Worm (Caenorhabditis elegans) whole organism, L4 larva: ENCODE measurements around the gene add-1.

ENCODE experiments used
- F10B5.3 ChIP-seq: sonication (generic microtip); optimal IDR thresholded peaks from 2 replicates; lab custom pipeline; 2016; ENCODE audit warnings: mild to moderate bottlenecking, missing genetic modification characterization, missing compliant biosample characterization
- F26F4.8 ChIP-seq: fragments of 200-800 bp; sonication (Bioruptor generic); conservative IDR thresholded peaks from 2 replicates; pipeline ENCODE4 v1.3.6; 2022; ENCODE audit warnings: missing genetic modification characterization, missing compliant biosample characterization
- F44E2.7 ChIP-seq: fragments of 200-800 bp; sonication (Bioruptor generic); IDR thresholded peaks from 2 replicates; pipeline ENCODE4 v2.1.2; 2022; ENCODE audit warnings: missing genetic modification characterization, missing compliant biosample characterization
- F49E8.2 ChIP-seq: sonication (generic microtip); optimal IDR thresholded peaks from 2 replicates; lab custom pipeline; 2016; ENCODE audit warnings: missing compliant biosample characterization, mild to moderate bottlenecking, missing genetic modification characterization, borderline replicate concordance
- T20F7.1 ChIP-seq: fragments of 200-800 bp; sonication (Bioruptor generic); optimal IDR thresholded peaks from 2 replicates; lab custom pipeline; 2018; ENCODE audit warnings: mild to moderate bottlenecking, missing genetic modification characterization, missing compliant biosample characterization
- T26A8.4 ChIP-seq: fragments of 200-800 bp; sonication (Bioruptor generic); IDR thresholded peaks from 2 replicates; pipeline ENCODE4 v1.3.6; 2022; ENCODE audit warnings: missing genetic modification characterization, missing compliant biosample characterization
- Y105C5A.15 ChIP-seq: fragments of 200-800 bp; sonication (Bioruptor generic); IDR thresholded peaks from 2 replicates; pipeline ENCODE4 v1.3.6; 2022; ENCODE audit warnings: missing genetic modification characterization, missing compliant biosample characterization
- Y5F2A.4 ChIP-seq: fragments of 200-800 bp; sonication (Bioruptor generic); optimal IDR thresholded peaks from 2 replicates; lab custom pipeline; 2018; ENCODE audit warnings: mild to moderate bottlenecking, missing genetic modification characterization, missing compliant biosample characterization
- aly-2 ChIP-seq: sonication (generic microtip); optimal IDR thresholded peaks from 2 replicates; lab custom pipeline; 2018; ENCODE audit warnings: missing biosample characterization, missing genetic modification characterization
- ama-1 ChIP-seq: fragments of 150-350 bp; optimal IDR thresholded peaks from 2 replicates; lab custom pipeline; 2014; ENCODE audit warnings: inconsistent platforms, mixed read lengths
- ceh-32 ChIP-seq: sonication (generic microtip); optimal IDR thresholded peaks from 2 replicates; lab custom pipeline; 2016; ENCODE audit warnings: mild to moderate bottlenecking, missing genetic modification characterization, missing compliant biosample characterization; ENCODE audit not compliant: poor library complexity
- ceh-82 ChIP-seq: sonication (generic microtip); optimal IDR thresholded peaks from 2 replicates; lab custom pipeline; 2017; ENCODE audit warnings: missing biosample characterization, missing genetic modification characterization
- cey-2 ChIP-seq: sonication (generic microtip); optimal IDR thresholded peaks from 3 replicates; lab custom pipeline; 2017; ENCODE audit warnings: missing genetic modification characterization, mild to moderate bottlenecking, missing compliant biosample characterization, antibody characterized with exemption, borderline replicate concordance; ENCODE audit not compliant: insufficient read depth
- ctbp-1 ChIP-seq: fragments of 200-800 bp; sonication (Bioruptor generic); IDR thresholded peaks from 2 replicates; pipeline ENCODE4 v1.3.6; 2022; ENCODE audit warnings: missing genetic modification reagents, missing genetic modification characterization, missing compliant biosample characterization
- daf-12 ChIP-seq: fragments of 150-350 bp; optimal IDR thresholded peaks from 2 replicates; lab custom pipeline; 2014; ENCODE audit warnings: missing biosample characterization, missing genetic modification reagents, missing genetic modification characterization
- daf-8 ChIP-seq: fragments of 200-800 bp; sonication (Bioruptor generic); IDR thresholded peaks from 2 replicates; pipeline ENCODE4 v1.3.6; 2022; ENCODE audit warnings: missing genetic modification characterization, missing compliant biosample characterization
- dmd-6 ChIP-seq: fragments of 200-800 bp; sonication (Bioruptor generic); IDR thresholded peaks from 2 replicates; pipeline ENCODE4 v1.3.6; 2022; ENCODE audit warnings: missing genetic modification reagents, missing genetic modification characterization, missing compliant biosample characterization
- dmd-8 ChIP-seq: fragments of 200-800 bp; sonication (Bioruptor generic); IDR thresholded peaks from 2 replicates; pipeline ENCODE4 v1.3.6; 2022; ENCODE audit warnings: missing genetic modification characterization, missing compliant biosample characterization
- dve-1 ChIP-seq: sonication (generic microtip); optimal IDR thresholded peaks from 2 replicates; lab custom pipeline; 2017; ENCODE audit warnings: antibody characterized with exemption, mild to moderate bottlenecking, missing genetic modification characterization, missing compliant biosample characterization; ENCODE audit not compliant: insufficient read depth
- egl-27 ChIP-seq: sonication (generic microtip); optimal IDR thresholded peaks from 3 replicates; lab custom pipeline; 2017; ENCODE audit warnings: missing biosample characterization, missing genetic modification reagents, missing genetic modification characterization
- egl-43 ChIP-seq: fragments of 200-800 bp; sonication (Bioruptor generic); IDR thresholded peaks from 2 replicates; pipeline ENCODE4 v1.3.6; 2022; ENCODE audit warnings: missing genetic modification reagents, missing genetic modification characterization, missing compliant biosample characterization
- fos-1 ChIP-seq: fragments of 150-350 bp; optimal IDR thresholded peaks from 2 replicates; lab custom pipeline; 2014; ENCODE audit warnings: missing biosample characterization, missing genetic modification characterization
- hif-1 ChIP-seq, 2 experiments: sonication (generic microtip); optimal IDR thresholded peaks; 2 replicates each; lab custom pipeline; 2016 to 2017; ENCODE audit warnings: missing compliant biosample characterization in 2 of 2, missing genetic modification characterization in 2 of 2, missing genetic modification reagents in 2 of 2, missing genotype in 2 of 2, mild to moderate bottlenecking in 1 of 2
- hlh-11 ChIP-seq: fragments of 200-800 bp; sonication (Bioruptor generic); optimal IDR thresholded peaks from 2 replicates; lab custom pipeline; 2018; ENCODE audit warnings: mild to moderate bottlenecking, missing genetic modification characterization, missing compliant biosample characterization
- hlh-30 ChIP-seq: sonication (generic microtip); optimal IDR thresholded peaks from 2 replicates; lab custom pipeline; 2017; ENCODE audit warnings: antibody characterized with exemption, mild to moderate bottlenecking, missing genetic modification characterization, missing compliant biosample characterization; ENCODE audit not compliant: insufficient read depth
- hmg-1.1 ChIP-seq: fragments of 200-800 bp; sonication (Bioruptor generic); IDR thresholded peaks from 2 replicates; pipeline ENCODE4 v1.3.6; 2022; ENCODE audit warnings: missing genetic modification reagents, missing genetic modification characterization, missing compliant biosample characterization
- lin-1 ChIP-seq: fragments of 200-800 bp; sonication (Bioruptor generic); IDR thresholded peaks from 2 replicates; pipeline ENCODE4 v1.3.6; 2022; ENCODE audit warnings: missing genetic modification reagents, missing genetic modification characterization, missing compliant biosample characterization
- lin-39 ChIP-seq: fragments of 150-350 bp; optimal IDR thresholded peaks from 2 replicates; lab custom pipeline; 2014; ENCODE audit warnings: missing biosample characterization, missing genetic modification reagents, missing genetic modification characterization
- lsy-2 ChIP-seq, 2 experiments: fragments of 150-350 bp in 1 of 2; sonication (generic microtip) in 1 of 2; optimal IDR thresholded peaks; 2 replicates each; lab custom pipeline; 2014 to 2017; ENCODE audit warnings: missing biosample characterization in 2 of 2, missing genetic modification characterization in 2 of 2
- madf-5 ChIP-seq, 2 experiments: fragments of 200-800 bp; sonication (Bioruptor generic); IDR thresholded peaks; 2 replicates each; pipeline ENCODE4 v1.3.6; 2022; ENCODE audit warnings: missing compliant biosample characterization in 2 of 2, missing genetic modification characterization in 2 of 2
- mep-1 ChIP-seq: fragments of 150-350 bp; sonication (generic microtip); optimal IDR thresholded peaks from 3 replicates; lab custom pipeline; 2014; ENCODE audit warnings: missing biosample characterization, missing genetic modification characterization
- mes-2 ChIP-seq: sonication (generic microtip); optimal IDR thresholded peaks from 2 replicates; lab custom pipeline; 2016; ENCODE audit warnings: missing genotype, mild to moderate bottlenecking, missing genetic modification characterization, missing compliant biosample characterization; ENCODE audit not compliant: poor library complexity, severe bottlenecking
- mxl-3 ChIP-seq: fragments of 200-800 bp; sonication (Bioruptor generic); optimal IDR thresholded peaks from 2 replicates; lab custom pipeline; 2018; ENCODE audit warnings: mild to moderate bottlenecking, missing genetic modification characterization, missing compliant biosample characterization
- nhr-11 ChIP-seq: fragments of 150-350 bp; optimal IDR thresholded peaks from 2 replicates; lab custom pipeline; 2014; ENCODE audit warnings: missing biosample characterization, missing genetic modification characterization
- nhr-111 ChIP-seq: fragments of 200-800 bp; sonication (Bioruptor generic); optimal IDR thresholded peaks from 2 replicates; lab custom pipeline; 2018; ENCODE audit warnings: mild to moderate bottlenecking, missing genetic modification characterization, missing compliant biosample characterization
- nhr-42 ChIP-seq: fragments of 200-800 bp; sonication (Bioruptor generic); IDR thresholded peaks from 2 replicates; pipeline ENCODE4 v1.3.6; 2022; ENCODE audit warnings: missing genetic modification characterization, missing compliant biosample characterization
- nhr-48 ChIP-seq: sonication (generic microtip); optimal IDR thresholded peaks from 2 replicates; lab custom pipeline; 2016; ENCODE audit warnings: mild to moderate bottlenecking, missing genetic modification characterization, missing compliant biosample characterization
- nhr-76 ChIP-seq: fragments of 150-350 bp; optimal IDR thresholded peaks from 2 replicates; lab custom pipeline; 2014; ENCODE audit warnings: missing biosample characterization, missing genetic modification characterization
- pha-4 ChIP-seq, 2 experiments: fragments of 150-350 bp in 1 of 2; fragments of 200-800 bp in 1 of 2; sonication (Bioruptor generic) in 1 of 2; IDR thresholded peaks in 1 of 2; optimal IDR thresholded peaks in 1 of 2; 2 replicates each; pipeline versions ENCODE4 v1.3.6 to Lab custom; 2014 to 2022; ENCODE audit warnings: missing genetic modification characterization in 2 of 2, missing genetic modification reagents in 2 of 2, missing biosample characterization in 1 of 2, missing compliant biosample characterization in 1 of 2
- pqm-1 ChIP-seq: sonication (generic microtip); optimal IDR thresholded peaks from 2 replicates; lab custom pipeline; 2017; ENCODE audit warnings: missing biosample characterization, missing genetic modification characterization
- rbr-2 ChIP-seq: sonication (generic microtip); optimal IDR thresholded peaks from 2 replicates; lab custom pipeline; 2016; ENCODE audit warnings: missing genotype, missing genetic modification characterization, missing compliant biosample characterization
- set-16 ChIP-seq: fragments of 200-800 bp; sonication (Bioruptor generic); IDR thresholded peaks from 2 replicates; pipeline ENCODE4 v1.3.6; 2022; ENCODE audit warnings: missing genetic modification reagents, missing genetic modification characterization, missing compliant biosample characterization
- snpc-4 ChIP-seq: fragments of 150-350 bp; optimal IDR thresholded peaks from 2 replicates; lab custom pipeline; 2014; ENCODE audit warnings: missing biosample characterization, missing genetic modification characterization
- spr-3 ChIP-seq: fragments of 200-800 bp; sonication (Bioruptor generic); optimal IDR thresholded peaks from 2 replicates; lab custom pipeline; 2018; ENCODE audit warnings: mild to moderate bottlenecking, missing genetic modification characterization, missing compliant biosample characterization
- tag-97 ChIP-seq: fragments of 200-800 bp; sonication (Bioruptor generic); IDR thresholded peaks from 2 replicates; pipeline ENCODE4 v1.3.6; 2022; ENCODE audit warnings: missing genetic modification characterization, missing compliant biosample characterization
- tra-1 ChIP-seq: fragments of 200-800 bp; sonication (Bioruptor generic); IDR thresholded peaks from 2 replicates; pipeline ENCODE4 v1.3.6; 2022; ENCODE audit warnings: missing genetic modification reagents, missing genetic modification characterization, missing compliant biosample characterization
- unc-62 ChIP-seq, 3 experiments: fragments of 150-350 bp in 1 of 3; sonication (generic microtip); optimal IDR thresholded peaks in 2 of 3; peaks in 1 of 3; 1 replicate in 1 of 3; 2 replicates in 2 of 3; lab custom pipeline; 2014 to 2017; ENCODE audit warnings: missing biosample characterization in 3 of 3, missing genetic modification characterization in 3 of 3, missing genetic modification reagents in 3 of 3, missing genotype in 1 of 3
- zag-1 ChIP-seq: fragments of 150-350 bp; optimal IDR thresholded peaks from 2 replicates; lab custom pipeline; 2014; ENCODE audit warnings: missing biosample characterization, missing genetic modification characterization
- zfp-3 ChIP-seq: fragments of 200-800 bp; sonication (Bioruptor generic); conservative IDR thresholded peaks from 2 replicates; pipeline ENCODE4 v1.3.6; 2022; ENCODE audit warnings: missing genetic modification reagents, missing genetic modification characterization, missing compliant biosample characterization

Gene add-1

DNA sequence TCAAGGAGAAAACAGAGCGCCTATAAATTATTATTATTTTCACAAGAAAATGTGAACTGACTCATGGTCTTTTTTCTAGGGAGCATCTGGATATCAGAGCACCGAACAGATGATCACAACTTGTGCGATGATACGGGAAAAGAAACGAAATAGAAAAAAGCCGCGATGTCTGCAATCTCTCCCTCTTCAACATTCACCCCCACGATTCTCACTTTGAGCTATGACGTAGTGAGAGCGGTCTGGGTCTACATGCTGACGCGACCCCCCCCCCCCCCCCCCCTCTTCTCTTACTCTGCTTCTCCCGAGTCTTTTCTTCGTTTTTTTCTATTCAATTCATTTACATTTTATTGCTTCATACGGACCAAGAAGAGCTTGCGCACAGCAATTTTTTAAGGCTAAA lies 39.8 kb upstream of the add-1 start:
- TF ChIP-seq daf-12 (tag; lab: Kevin White, UChicago) (no peak), lsy-2 (tag; optimal IDR thresholded peaks at IDR 0.05; lab: Kevin White, UChicago) (no peak), tra-1 (peak; percentile 61), ceh-82 (tag; lab: Kevin White, UChicago) (no peak), lin-39 (no peak), daf-8 (no peak), set-16 (GFP tag; lab: Robert Waterston, UW) (peak; percentile 82), pqm-1 (tag; lab: Kevin White, UChicago) (no peak), tag-97 (GFP tag; lab: Robert Waterston, UW) (no peak), nhr-11 (tag; lab: Kevin White, UChicago) (no peak), hif-1 (tag; optimal IDR thresholded peaks at IDR 0.05; lab: Kevin White, UChicago) (peak in 1 of 2 experiments; percentile 76), T20F7.1 (GFP tag; lab: Kevin White, UChicago) (no peak), unc-62 (GFP tag; optimal IDR thresholded peaks at IDR 0.05 in 1 of 2; lab: Kevin White, UChicago) (no peak), unc-62 (tag; optimal IDR thresholded peaks at IDR 0.05; lab: Kevin White, UChicago) (no peak), nhr-111 (GFP tag; lab: Kevin White, UChicago) (no peak), snpc-4 (no peak), mep-1 (tag; lab: Kevin White, UChicago) (peak; percentile 9), dmd-6 (GFP tag; lab: Robert Waterston, UW) (peak; percentile 43), Y105C5A.15 (GFP tag; lab: Robert Waterston, UW) (no peak), ctbp-1 (GFP tag; lab: Robert Waterston, UW) (0 out of 2 replicates have a peak, but pooled peaks have one; percentile 29), cey-2 (tag; lab: Kevin White, UChicago) (no peak), nhr-48 (no peak), nhr-42 (no peak), madf-5 (GFP tag; IDR thresholded peaks at IDR 0.05; lab: Robert Waterston, UW) (no peak), Y5F2A.4 (no peak), ceh-32 (tag; lab: Kevin White, UChicago) (no peak), hlh-30 (tag; lab: Kevin White, UChicago) (peak; percentile 29), aly-2 (tag; lab: Kevin White, UChicago) (no peak), egl-43 (GFP tag; lab: Robert Waterston, UW) (peak; percentile 69; the same call in 1 of the 2 replicates), mes-2 (tag; lab: Kevin White, UChicago) (no peak), F44E2.7 (GFP tag; lab: Robert Waterston, UW) (no peak), spr-3 (no peak), hmg-1.1 (GFP tag; lab: Robert Waterston, UW) (peak; percentile 13; the same call in 1 of the 2 replicates), dve-1 (tag; lab: Kevin White, UChicago) (no peak), pha-4 (GFP tag; IDR thresholded peaks at IDR 0.05; lab: Robert Waterston, UW) (peak; percentile 75; the same call in 1 of the 2 replicates), pha-4 (tag; optimal IDR thresholded peaks at IDR 0.05; lab: Kevin White, UChicago) (no peak), ama-1 (no peak), fos-1 (tag; lab: Kevin White, UChicago) (no peak), mxl-3 (GFP tag; lab: Kevin White, UChicago) (no peak), F10B5.3 (tag; lab: Kevin White, UChicago) (no peak), hlh-11 (peak; percentile 90), nhr-76 (tag; lab: Kevin White, UChicago) (no peak), F26F4.8 (GFP tag; lab: Robert Waterston, UW) (no peak), dmd-8 (GFP tag; lab: Robert Waterston, UW) (no peak), lin-1 (GFP tag; lab: Robert Waterston, UW) (no peak), zag-1 (tag; lab: Kevin White, UChicago) (no peak), egl-27 (no peak), T26A8.4 (GFP tag; lab: Robert Waterston, UW) (no peak), F49E8.2 (tag; lab: Kevin White, UChicago) (no peak), rbr-2 (tag; lab: Kevin White, UChicago) (no peak), zfp-3 (GFP tag; lab: Robert Waterston, UW) (no peak)
- TF ChIP-seq, all 104 proteins: peak for 11
